Fruit fly (Drosophila melanogaster): Measurements from ENCODE around the gene Naa60.

DNA sequence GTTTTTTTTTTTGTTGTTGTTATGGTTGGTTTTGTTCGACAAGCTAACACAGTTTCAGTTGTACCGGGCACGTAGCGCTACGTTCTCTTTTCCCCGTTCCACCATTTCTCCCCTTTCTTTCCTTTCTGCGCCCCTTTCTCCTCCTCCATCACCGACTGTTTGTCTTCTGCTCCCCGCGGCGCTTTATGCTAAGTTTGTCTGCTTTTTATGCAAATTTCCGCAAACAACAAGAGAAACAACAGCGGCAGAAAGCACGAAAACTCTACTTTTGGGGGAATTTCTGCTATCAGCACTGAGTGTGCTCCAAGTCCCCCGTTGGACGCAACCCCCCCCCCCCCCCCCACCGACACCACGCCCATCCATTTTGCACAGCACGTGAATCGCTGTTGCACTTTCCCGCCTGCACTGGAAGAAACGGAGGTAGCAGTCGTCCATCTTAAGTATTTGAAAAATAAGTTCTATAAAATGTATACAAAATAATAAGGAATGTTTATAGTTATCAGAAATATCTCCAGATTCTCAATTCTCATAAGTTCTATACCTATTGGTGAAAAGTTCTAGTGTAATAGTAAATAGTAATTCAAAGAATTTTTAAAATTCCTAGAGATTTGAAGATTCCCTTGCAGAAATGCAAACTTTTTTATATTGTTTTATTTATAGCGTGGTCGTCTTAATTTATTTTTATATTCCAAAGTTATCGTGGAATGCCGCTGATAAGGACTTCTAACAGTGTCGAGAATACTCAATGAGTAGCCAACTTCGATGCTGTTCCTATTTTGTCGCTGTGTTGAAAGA, 38.4 kb downstream of the Naa60 start:
- TF ChIP-seq EcR (GFP tag; optimal IDR thresholded peaks at IDR 0.05) (no peak), D1 (tag; optimal IDR thresholded peaks at IDR 0.05) (no peak), CG10348 (GFP tag; IDR thresholded peaks at IDR 0.05) (no peak), Pif1A (GFP tag; optimal IDR thresholded peaks at IDR 0.05) (peak; percentile 23), CG4496 (GFP tag; IDR thresholded peaks at IDR 0.05) (peak; percentile 53; the same call in 2 of the 3 replicates), CG32121 (GFP tag; IDR thresholded peaks at IDR 0.05) (no peak), fd96Ca (GFP tag; IDR thresholded peaks at IDR 0.05) (peak; percentile 23; the same call in 1 of the 3 replicates), CG8159 (tag; optimal IDR thresholded peaks at IDR 0.05) (peak; percentile 48), CG12605 (GFP tag; IDR thresholded peaks at IDR 0.05) (0 out of 2 replicates have a peak, but pooled peaks have one; percentile 16), CG15710 (tag; optimal IDR thresholded peaks at IDR 0.05) (peak; percentile 25), Pif1B (GFP tag; optimal IDR thresholded peaks at IDR 0.05) (peak; percentile 24), Ets98B (GFP tag; IDR thresholded peaks at IDR 0.05) (no peak)
